Worm (Caenorhabditis elegans) whole organism, L1 larva: ENCODE measurements around the gene hrpa-2.

Source experiments
- C04F5.9 ChIP-seq: sonication (generic microtip); optimal IDR thresholded peaks from 2 replicates; lab custom pipeline; 2016; ENCODE audit warnings: missing genetic modification characterization, missing compliant biosample characterization
- ces-1 ChIP-seq: fragments of 150-350 bp; optimal IDR thresholded peaks from 2 replicates; lab custom pipeline; 2014; ENCODE audit warnings: missing biosample characterization, missing genetic modification reagents, missing genetic modification characterization
- efl-1 ChIP-seq, 4 experiments: fragments of 150-350 bp; optimal IDR thresholded peaks in 3 of 4; peaks in 1 of 4; 1 replicate in 1 of 4; 2 replicates in 3 of 4; lab custom pipeline; 2014; ENCODE audit warnings: missing biosample characterization in 2 of 4, missing genetic modification characterization in 2 of 4, missing genetic modification reagents in 2 of 4
- elt-3 ChIP-seq, 6 experiments: fragments of 150-350 bp in 1 of 6; sonication (generic microtip); optimal IDR thresholded peaks; 2 replicates each; lab custom pipeline; 2017 to 2018; ENCODE audit warnings: missing biosample characterization in 6 of 6, missing genetic modification characterization in 6 of 6, inconsistent platforms in 1 of 6
- fkh-10 ChIP-seq: sonication (generic microtip); optimal IDR thresholded peaks from 2 replicates; lab custom pipeline; 2017; ENCODE audit warnings: missing biosample characterization, missing genetic modification reagents, missing genetic modification characterization
- lin-35 ChIP-seq, 2 experiments: fragments of 150-350 bp; optimal IDR thresholded peaks; 2 replicates each; lab custom pipeline; 2014; ENCODE audit warnings: missing biosample characterization in 2 of 2, missing genetic modification characterization in 2 of 2, missing genetic modification reagents in 2 of 2
- nhr-11 ChIP-seq: fragments of 150-350 bp; optimal IDR thresholded peaks from 2 replicates; lab custom pipeline; 2014; ENCODE audit warnings: missing biosample characterization, missing genetic modification characterization
- snu-23 ChIP-seq: sonication (generic microtip); optimal IDR thresholded peaks from 2 replicates; lab custom pipeline; 2016; ENCODE audit warnings: missing genetic modification characterization, missing compliant biosample characterization
- sox-4 ChIP-seq: sonication (generic microtip); optimal IDR thresholded peaks from 2 replicates; lab custom pipeline; 2016; ENCODE audit warnings: missing genetic modification characterization, missing compliant biosample characterization
- sup-37 ChIP-seq: fragments of 200-800 bp; sonication (Bioruptor generic); optimal IDR thresholded peaks from 2 replicates; lab custom pipeline; 2018; ENCODE audit warnings: mild to moderate bottlenecking, missing genetic modification characterization, missing compliant biosample characterization
- unc-62 ChIP-seq: fragments of 150-350 bp; optimal IDR thresholded peaks from 2 replicates; lab custom pipeline; 2014; ENCODE audit warnings: missing biosample characterization, missing genetic modification reagents, missing genetic modification characterization

- no peak for TF ChIP-seq elt-3 (tag; optimal IDR thresholded peaks at IDR 0.05; lab: Kevin White, UChicago)
- no peak for TF ChIP-seq sox-4 (tag; lab: Kevin White, UChicago)
- no peak for TF ChIP-seq nhr-11 (tag; lab: Kevin White, UChicago)
- TF ChIP-seq snu-23 (GFP tag; lab: Kevin White, UChicago): no peak
- TF ChIP-seq efl-1 (optimal IDR thresholded peaks at IDR 0.05; lab: Kevin White, UChicago): no peak
- no peak for TF ChIP-seq efl-1 (GFP tag; optimal IDR thresholded peaks at IDR 0.05 in 1 of 2; lab: Kevin White, UChicago)
- no peak for TF ChIP-seq sup-37 (GFP tag; lab: Kevin White, UChicago)
- no peak for TF ChIP-seq lin-35 (GFP tag; optimal IDR thresholded peaks at IDR 0.05; lab: Kevin White, UChicago)
- no peak for TF ChIP-seq ces-1 (GFP tag; lab: Kevin White, UChicago)
- TF ChIP-seq C04F5.9 (tag; lab: Kevin White, UChicago): no peak
- TF ChIP-seq fkh-10 (GFP tag; lab: Kevin White, UChicago): no peak
- no peak for TF ChIP-seq unc-62 (GFP tag; lab: Kevin White, UChicago)
Measured at ce11 chrX:5216063-5216462, at the start of gene hrpa-2.
